Fruit fly (Drosophila melanogaster) whole organism, wandering third instar larva: Measurements from ENCODE around the gene CG31904.

Source experiments
- Abd-B ChIP-seq: fragments of >200 bp; optimal IDR thresholded peaks from 2 replicates; lab custom pipeline; 2017; ENCODE audit warnings: missing biosample characterization, missing genetic modification characterization
- CrebA ChIP-seq: fragments of 200-800 bp; sonication (Bioruptor generic); optimal IDR thresholded peaks from 2 replicates; lab custom pipeline; 2016; ENCODE audit warnings: missing biosample characterization, mild to moderate bottlenecking, missing genetic modification characterization, borderline replicate concordance
- Rel ChIP-seq, 2 experiments: fragments of 200-800 bp; sonication (Bioruptor generic) in 1 of 2; optimal IDR thresholded peaks; 2 replicates in 1 of 2; 3 replicates in 1 of 2; lab custom pipeline; 2016 to 2019; ENCODE audit warnings: mild to moderate bottlenecking in 2 of 2, missing biosample characterization in 2 of 2, missing genetic modification characterization in 2 of 2, moderate library complexity in 1 of 2
- foxo ChIP-seq, 2 experiments: fragments of 200-800 bp; sonication (Bioruptor generic); optimal IDR thresholded peaks; 2 replicates in 1 of 2; 3 replicates in 1 of 2; lab custom pipeline; 2016 to 2017; ENCODE audit warnings: missing biosample characterization in 2 of 2, missing genetic modification characterization in 2 of 2
- h ChIP-seq: fragments of 200-800 bp; sonication (Bioruptor generic); optimal IDR thresholded peaks from 3 replicates; lab custom pipeline; 2016; ENCODE audit warnings: missing biosample characterization, mild to moderate bottlenecking, missing genetic modification characterization
- psq ChIP-seq: fragments of 200-800 bp; sonication (Bioruptor generic); optimal IDR thresholded peaks from 3 replicates; lab custom pipeline; 2017; ENCODE audit warnings: missing biosample characterization, mild to moderate bottlenecking, missing genetic modification characterization, moderate library complexity
- rgr ChIP-seq: fragments of 200-800 bp; sonication (Bioruptor generic); optimal IDR thresholded peaks from 3 replicates; lab custom pipeline; 2016; ENCODE audit warnings: missing biosample characterization, mild to moderate bottlenecking, missing genetic modification characterization

DNA sequence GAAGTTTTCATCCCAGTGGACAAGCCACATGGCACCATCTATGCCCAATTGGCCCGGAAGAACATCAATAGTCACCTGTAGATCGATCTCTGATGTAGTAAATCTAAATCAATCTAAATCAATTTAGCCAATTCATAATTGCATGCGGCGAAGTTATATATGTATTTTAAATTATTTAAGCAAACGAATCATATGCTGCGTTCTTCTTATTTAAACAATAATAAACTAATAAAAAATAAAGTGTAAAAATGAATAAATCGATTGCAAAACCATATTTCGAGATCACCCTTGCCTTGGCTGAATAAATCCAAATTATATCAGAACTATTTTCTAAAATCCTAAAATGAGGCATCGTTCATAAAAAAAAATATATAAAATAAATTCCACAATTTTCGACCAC lies 42.6 kb upstream of the CG31904 start, which contains the start of gene CG7164:
- no peak for TF ChIP-seq rgr (GFP tag; lab: Kevin White, UChicago)
- TF ChIP-seq h (GFP tag; lab: Kevin White, UChicago) = no peak
- no peak for TF ChIP-seq psq (GFP tag; lab: Kevin White, UChicago)
- no peak for TF ChIP-seq CrebA
- no peak for TF ChIP-seq Rel (GFP tag; optimal IDR thresholded peaks at IDR 0.05; lab: Kevin White, UChicago)
- TF ChIP-seq Rel (tag; optimal IDR thresholded peaks at IDR 0.05; lab: Kevin White, UChicago) = no peak
- TF ChIP-seq foxo (GFP tag; optimal IDR thresholded peaks at IDR 0.05; lab: Kevin White, UChicago) = no peak
- no peak for TF ChIP-seq Abd-B (GFP tag; lab: Kevin White, UChicago)
